Worm (Caenorhabditis elegans) whole organism, young adult: ENCODE data around the gene ttr-27.
A peak's percentile ranks its signal among the peaks of the same experiment; 100 is the strongest.

Experiments used
- B0019.2 ChIP-seq: fragments of 200-800 bp; sonication (Bioruptor generic); conservative IDR thresholded peaks from 2 replicates; pipeline ENCODE4 v1.3.6; 2022; ENCODE audit warnings: missing genetic modification reagents, missing genetic modification characterization, missing compliant biosample characterization
- F37B4.10 ChIP-seq: fragments of 200-800 bp; sonication (Bioruptor generic); IDR thresholded peaks from 2 replicates; pipeline ENCODE4 v1.3.6; 2022; ENCODE audit warnings: missing genetic modification characterization, missing compliant biosample characterization
- F52B5.7 ChIP-seq: sonication (generic microtip); optimal IDR thresholded peaks from 2 replicates; lab custom pipeline; 2016; ENCODE audit warnings: mild to moderate bottlenecking, missing genetic modification characterization, missing compliant biosample characterization
- F57A8.1 ChIP-seq: fragments of 200-800 bp; sonication (Bioruptor generic); optimal IDR thresholded peaks from 2 replicates; lab custom pipeline; 2018; ENCODE audit warnings: mild to moderate bottlenecking, missing genetic modification characterization, moderate library complexity, missing compliant biosample characterization
- F57C9.4 ChIP-seq: sonication (generic microtip); optimal IDR thresholded peaks from 2 replicates; lab custom pipeline; 2017; ENCODE audit warnings: mild to moderate bottlenecking, missing genetic modification characterization, missing compliant biosample characterization
- K11D2.4 ChIP-seq: fragments of 200-800 bp; sonication (Bioruptor generic); IDR thresholded peaks from 2 replicates; pipeline ENCODE4 v1.3.6; 2022; ENCODE audit warnings: missing genetic modification reagents, missing genetic modification characterization, missing compliant biosample characterization
- Y67H2A.10 ChIP-seq: fragments of 200-800 bp; sonication (Bioruptor generic); conservative IDR thresholded peaks from 2 replicates; pipeline ENCODE4 v1.3.6; 2022; ENCODE audit warnings: missing genetic modification reagents, missing genetic modification characterization, missing compliant biosample characterization
- akir-1 ChIP-seq: fragments of 200-800 bp; sonication (Bioruptor generic); optimal IDR thresholded peaks from 2 replicates; lab custom pipeline; 2018; ENCODE audit warnings: mild to moderate bottlenecking, missing genetic modification characterization, moderate library complexity, missing compliant biosample characterization
- attf-3 ChIP-seq: fragments of 200-800 bp; sonication (Bioruptor generic); conservative IDR thresholded peaks from 2 replicates; pipeline ENCODE4 v1.3.6; 2022; ENCODE audit warnings: missing genetic modification reagents, missing genetic modification characterization, missing compliant biosample characterization
- bed-2 ChIP-seq: fragments of 200-800 bp; sonication (Bioruptor generic); IDR thresholded peaks from 2 replicates; pipeline ENCODE4 v1.3.6; 2022; ENCODE audit warnings: missing genetic modification reagents, missing genetic modification characterization, missing compliant biosample characterization
- ceh-100 ChIP-seq: fragments of 200-800 bp; sonication (Bioruptor generic); IDR thresholded peaks from 2 replicates; pipeline ENCODE4 v1.3.6; 2022; ENCODE audit warnings: missing genetic modification reagents, missing genetic modification characterization, missing compliant biosample characterization
- hlh-26 ChIP-seq: fragments of 200-800 bp; sonication (Bioruptor generic); conservative IDR thresholded peaks from 2 replicates; pipeline ENCODE4 v1.3.6; 2022; ENCODE audit warnings: missing genetic modification reagents, missing genetic modification characterization, missing compliant biosample characterization
- hrde-1 ChIP-seq: sonication (generic microtip); optimal IDR thresholded peaks from 2 replicates; lab custom pipeline; 2016; ENCODE audit warnings: missing genetic modification characterization, mild to moderate bottlenecking, missing compliant biosample characterization, moderate library complexity, missing genotype, missing genetic modification reagents, borderline replicate concordance
- mes-4 ChIP-seq: sonication (generic microtip); optimal IDR thresholded peaks from 2 replicates; lab custom pipeline; 2016; ENCODE audit warnings: missing genotype, missing genetic modification characterization, missing compliant biosample characterization
- sea-2 ChIP-seq: fragments of 200-800 bp; sonication (Bioruptor generic); IDR thresholded peaks from 2 replicates; pipeline ENCODE4 v1.3.6; 2022; ENCODE audit warnings: missing genetic modification characterization, missing compliant biosample characterization
- tbp1 ChIP-seq: fragments of 200-800 bp; sonication (Bioruptor generic); optimal IDR thresholded peaks from 2 replicates; lab custom pipeline; 2018; ENCODE audit warnings: mild to moderate bottlenecking, missing genetic modification characterization, missing compliant biosample characterization

ttr-27 gene

DNA sequence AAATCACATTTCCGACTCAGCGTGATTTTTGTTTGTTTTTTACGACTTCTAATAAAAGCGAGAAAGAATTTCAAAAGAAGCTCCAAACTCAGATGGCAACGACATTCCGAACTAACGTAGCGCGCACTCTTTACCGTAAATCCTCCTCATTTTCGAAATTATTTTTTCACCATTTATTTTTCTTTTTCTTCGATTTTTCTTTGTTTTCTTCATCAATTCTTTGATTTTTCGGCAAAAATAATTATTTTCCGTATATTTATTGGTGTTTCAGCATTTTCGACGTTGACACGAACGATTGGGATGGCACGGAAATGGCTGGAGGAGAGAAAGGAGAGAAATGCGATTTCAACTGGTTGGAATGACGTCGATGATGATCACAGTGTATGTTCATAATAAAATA, 38.3 kb downstream of the ttr-27 start, which contains the start of gene T07F10.5:
T07F10.5 (plus strand) TSS at position 301 of the 400 bp plus-strand sequence.
- TF ChIP-seq attf-3 (GFP tag; lab: Robert Waterston, UW) = 0 out of 2 replicates have a peak, but pooled peaks have one; percentile 13

DNA sequence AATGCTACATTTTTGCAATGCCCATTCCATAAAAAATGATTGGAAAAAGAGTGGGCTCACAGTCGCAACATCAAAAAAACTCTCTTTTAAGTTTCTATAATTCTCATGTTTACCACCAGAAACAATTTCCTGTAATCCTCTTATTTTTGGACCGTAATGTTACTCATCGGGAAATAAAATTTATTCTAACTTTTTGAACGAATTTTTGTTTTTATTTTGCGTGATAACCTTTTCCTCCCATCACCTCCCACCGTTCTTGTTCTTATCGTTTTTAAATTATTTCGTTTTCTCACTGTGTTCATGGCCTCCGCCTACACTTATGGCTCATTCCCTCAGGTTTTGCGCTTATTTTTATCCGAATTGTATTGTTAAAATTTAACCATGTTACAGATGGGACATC, 44.8 kb downstream of the ttr-27 start, which contains the start of gene anp-1:
anp-1 (plus strand) TSS at position 301 of the 400 bp plus-strand sequence.
- TF ChIP-seq bed-2 (no peak), tbp1 (no peak), ceh-100 (GFP tag; lab: Robert Waterston, UW) (no peak), Y67H2A.10 (GFP tag; lab: Robert Waterston, UW) (no peak)

DNA sequence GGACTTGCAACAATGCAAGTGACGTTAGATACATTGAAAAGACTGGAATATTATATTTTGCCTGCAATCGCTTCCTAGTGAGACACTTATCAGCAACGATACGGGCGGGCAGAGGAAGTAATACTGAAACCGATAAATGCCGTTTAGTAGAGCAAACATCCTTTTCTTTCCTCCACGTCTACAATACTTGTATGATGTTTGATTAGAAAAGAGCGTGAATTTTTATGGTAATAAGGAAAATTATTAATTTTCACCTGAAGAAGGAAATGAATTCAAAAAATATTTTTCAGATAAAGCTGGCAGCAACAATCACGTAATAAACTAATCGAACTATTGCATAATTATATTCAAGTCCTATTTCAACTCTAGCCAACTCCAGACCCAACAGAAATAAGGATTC, 49.1 kb downstream of the ttr-27 start, which contains the start of gene C44H9.7:
C44H9.7 (minus strand) TSS at position 101 of the 400 bp plus-strand sequence.
- no peak for TF ChIP-seq F57A8.1 (GFP tag; lab: Kevin White, UChicago)
- TF ChIP-seq mes-4 (tag; lab: Kevin White, UChicago) = no peak
- no peak for TF ChIP-seq hlh-26 (GFP tag; lab: Robert Waterston, UW)
- no peak for TF ChIP-seq F37B4.10 (GFP tag; lab: Robert Waterston, UW)
- no peak for TF ChIP-seq F52B5.7 (tag; lab: Kevin White, UChicago)
- TF ChIP-seq hrde-1 (tag; lab: Kevin White, UChicago) = no peak
- TF ChIP-seq sea-2 (GFP tag; lab: Robert Waterston, UW) = no peak
- TF ChIP-seq B0019.2 (GFP tag; lab: Robert Waterston, UW) = no peak
- no peak for TF ChIP-seq K11D2.4 (GFP tag; lab: Robert Waterston, UW)
- TF ChIP-seq akir-1 (GFP tag; lab: Kevin White, UChicago) = no peak
- no peak for TF ChIP-seq F57C9.4
